Fruit fly (Drosophila melanogaster): ENCODE measurements around the gene CG31522.

Gene CG31522

DNA sequence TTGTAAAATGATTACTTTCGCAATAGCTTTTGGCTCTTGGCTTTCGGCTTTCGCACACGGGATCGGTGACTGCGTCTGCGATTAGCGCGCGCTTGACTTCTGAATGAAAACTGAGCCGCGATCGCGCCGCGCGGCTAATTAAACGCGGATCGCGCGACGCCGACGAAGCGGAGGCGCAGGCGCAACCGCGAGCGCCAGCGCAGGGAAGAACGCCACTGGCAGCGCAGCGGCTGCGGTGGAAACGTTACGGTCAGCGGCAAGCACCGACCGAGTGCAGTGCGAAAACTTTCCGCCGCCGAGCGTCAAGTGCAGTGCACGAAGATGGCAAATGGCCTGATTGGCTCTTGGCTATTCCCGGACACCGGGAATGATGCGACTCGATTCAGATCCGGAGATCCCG is at the start of gene CG31522:
TSS of gene CG31522 (minus strand) at position 101 of the 400 bp plus-strand sequence.
- no peak for TF ChIP-seq CG8478 (optimal IDR thresholded peaks at IDR 0.05)
- no peak for TF ChIP-seq CTCF (optimal IDR thresholded peaks at IDR 0.05)

DNA sequence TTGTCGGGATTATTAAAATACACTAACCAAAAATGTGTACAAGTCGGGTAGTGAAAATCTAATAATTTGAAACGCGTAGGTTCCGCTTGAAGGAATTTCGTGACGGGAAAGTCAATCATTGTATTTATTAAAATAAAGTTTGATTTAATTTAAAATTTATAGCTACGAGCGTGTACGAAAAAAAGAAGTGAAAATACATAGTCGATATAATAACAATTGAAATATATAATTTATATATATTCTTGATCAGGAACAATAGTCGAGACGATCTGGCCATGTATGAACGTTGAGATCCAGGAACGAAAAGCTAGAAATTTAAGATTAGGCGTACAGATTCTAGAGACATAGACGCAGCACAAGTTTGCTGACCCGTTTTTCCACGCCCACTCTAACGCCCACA is 43.6 kb upstream of the CG31522 start, which contains the start of gene CG34425:
TSS of gene CG34425 (minus strand) at position 101 of the 400 bp plus-strand sequence.
- TF ChIP-seq CTCF (optimal IDR thresholded peaks at IDR 0.05) = no peak
- no peak for TF ChIP-seq CG8478 (optimal IDR thresholded peaks at IDR 0.05)

DNA sequence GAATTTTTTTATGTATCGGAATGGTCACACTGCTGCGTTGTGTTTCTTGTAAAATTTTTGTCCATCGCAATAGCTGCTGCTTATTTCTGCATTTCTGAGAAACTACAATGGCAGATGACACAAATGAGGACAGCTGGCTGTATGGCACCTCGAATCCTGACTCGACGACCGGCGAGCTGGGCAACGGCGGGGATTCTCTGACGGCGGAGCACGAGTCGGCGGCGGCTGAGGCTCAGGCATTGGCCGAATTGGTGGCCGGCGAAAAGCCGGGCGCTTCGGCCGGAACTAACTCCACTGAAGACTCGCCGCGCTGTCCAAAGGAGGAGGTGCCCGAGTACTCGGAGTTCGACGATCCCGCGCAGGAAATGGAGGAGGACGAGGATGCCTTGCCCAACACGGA is 22.3 kb upstream of the CG31522 start, which contains the start of gene Fip1:
TSS of gene Fip1 (plus strand) at position 10 of the 400 bp plus-strand sequence.
- TF ChIP-seq CTCF (optimal IDR thresholded peaks at IDR 0.05) (no peak), CG8478 (optimal IDR thresholded peaks at IDR 0.05) (no peak)

DNA sequence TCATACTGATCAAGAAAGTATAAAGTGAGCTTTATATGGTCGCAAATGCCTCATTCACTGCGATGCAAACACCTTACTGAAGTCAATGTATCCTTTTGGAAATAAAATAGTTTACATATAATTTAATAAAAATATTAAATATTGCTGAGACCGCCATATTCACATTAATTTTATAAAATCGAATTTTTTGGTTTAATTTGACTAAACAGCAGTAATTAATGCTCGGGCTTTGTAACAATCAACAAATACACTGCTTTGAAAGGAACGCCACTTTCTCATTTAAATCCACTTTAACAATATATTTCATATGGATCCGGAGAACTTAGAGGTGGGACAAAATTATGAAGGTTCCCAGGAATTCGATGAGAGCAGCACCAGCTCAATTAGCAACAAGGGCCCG is 17.8 kb upstream of the CG31522 start, which contains the start of gene sac:
TSS of gene sac (plus strand) at position 301 of the 400 bp plus-strand sequence.
- no peak for TF ChIP-seq CTCF (optimal IDR thresholded peaks at IDR 0.05)

DNA sequence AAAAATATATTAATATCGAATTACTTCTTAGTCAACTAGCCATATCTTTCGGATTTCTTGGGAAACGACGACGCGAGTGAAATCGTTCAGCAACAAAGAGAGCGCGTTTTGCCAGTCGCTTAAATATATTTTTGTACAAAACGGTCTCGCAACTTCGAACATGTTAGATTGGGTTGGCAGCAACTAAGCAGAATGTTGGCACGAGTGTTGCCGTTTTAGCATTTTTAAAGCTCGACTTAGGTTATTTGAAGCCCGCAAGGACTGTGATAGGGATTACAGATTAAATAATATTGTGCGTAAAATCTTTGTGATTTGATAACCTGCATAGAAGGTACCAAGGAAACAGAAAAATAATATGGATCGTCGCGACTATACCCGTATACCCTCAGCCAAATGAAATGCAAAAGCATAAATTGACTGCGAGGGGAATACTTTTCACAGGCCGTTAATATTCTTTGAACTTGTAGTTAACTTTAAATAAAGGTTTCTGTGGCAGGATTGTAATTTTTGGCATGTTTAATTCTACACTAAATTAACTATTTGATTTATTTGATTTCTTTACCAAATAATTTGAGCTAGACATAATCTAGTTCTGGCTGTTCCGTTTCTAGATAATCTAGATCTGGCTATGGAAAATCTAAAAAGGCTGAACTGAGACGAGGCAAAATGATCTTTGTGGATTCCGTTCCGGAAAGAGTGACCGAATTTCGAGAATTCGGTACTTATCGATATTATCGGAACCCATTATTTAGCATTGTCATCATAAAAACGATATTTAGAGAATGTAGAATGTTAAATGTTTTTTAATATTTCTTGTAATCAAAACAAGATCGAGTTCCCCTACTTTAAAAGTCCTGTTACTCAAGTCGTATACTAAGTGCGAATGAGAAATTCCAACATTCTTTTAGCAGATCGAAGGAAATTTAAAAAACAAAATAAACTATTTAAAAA is 16.6 kb upstream of the CG31522 start, which contains the start of gene CG31523:
TSS of gene CG31523 (minus strand) at position 170 of the 951 bp plus-strand sequence.
- TF ChIP-seq CG8478 (optimal IDR thresholded peaks at IDR 0.05) (no peak), CTCF (optimal IDR thresholded peaks at IDR 0.05) (peak in 1 of 2 experiments; percentile 28)

DNA sequence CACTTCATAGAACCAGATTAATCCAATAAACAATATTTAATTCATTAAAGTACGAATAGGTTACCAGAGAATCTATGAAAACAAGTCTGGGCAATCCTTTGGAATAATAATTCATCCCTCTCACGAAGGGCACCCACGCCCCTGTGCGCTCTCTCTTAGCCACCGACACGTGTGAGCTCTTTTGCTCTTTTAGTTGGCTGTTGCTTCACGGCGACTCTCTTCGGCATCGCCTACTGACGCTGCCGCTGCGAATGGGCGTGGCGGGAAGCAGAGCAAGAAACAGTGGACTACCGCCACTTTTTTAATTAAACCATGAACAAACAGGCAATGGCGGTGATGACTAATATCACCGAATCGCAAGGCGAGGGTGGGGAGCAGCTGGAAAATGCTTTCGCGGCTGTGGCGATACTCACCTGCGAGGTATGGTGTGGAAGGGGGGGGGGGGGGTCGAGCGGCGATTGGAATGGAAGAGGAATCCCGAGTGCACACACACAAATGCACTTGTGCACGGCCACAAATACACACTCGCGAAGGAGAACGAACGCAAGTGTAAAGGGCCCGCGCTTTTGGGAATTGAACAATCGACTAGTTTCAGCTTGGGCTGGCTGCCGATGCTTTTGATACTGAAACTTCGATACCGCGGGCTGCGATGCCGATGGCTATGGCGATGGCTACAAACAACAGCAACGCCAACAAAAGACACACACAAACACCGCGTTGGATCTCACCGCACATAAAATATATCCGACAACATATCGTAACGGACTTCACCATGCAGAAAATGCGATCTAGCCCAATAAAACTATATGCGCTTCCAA is 15.7 kb upstream of the CG31522 start:
- TF ChIP-seq CG8478 (optimal IDR thresholded peaks at IDR 0.05) (no peak), CTCF (optimal IDR thresholded peaks at IDR 0.05) (no peak)

DNA sequence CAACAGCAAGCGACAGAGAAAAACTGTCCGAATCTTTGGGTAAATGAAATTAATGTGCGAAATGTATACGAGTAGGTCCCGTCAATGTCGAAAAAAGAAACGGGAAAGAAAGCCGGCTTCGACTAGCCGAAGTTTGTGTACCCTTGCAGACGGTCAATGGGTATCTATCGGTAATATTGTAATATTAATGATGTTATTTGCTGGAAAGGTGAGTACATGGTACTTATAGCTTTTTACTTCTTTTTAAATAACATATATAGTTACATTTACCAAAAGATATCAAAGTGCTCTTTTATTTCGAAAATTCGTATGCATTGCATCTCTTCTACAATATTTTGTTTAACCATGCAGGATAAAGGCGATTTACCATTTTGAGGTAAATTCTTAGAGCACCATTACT is 13.3 kb upstream of the CG31522 start:
- no peak for TF ChIP-seq CTCF (optimal IDR thresholded peaks at IDR 0.05)

DNA sequence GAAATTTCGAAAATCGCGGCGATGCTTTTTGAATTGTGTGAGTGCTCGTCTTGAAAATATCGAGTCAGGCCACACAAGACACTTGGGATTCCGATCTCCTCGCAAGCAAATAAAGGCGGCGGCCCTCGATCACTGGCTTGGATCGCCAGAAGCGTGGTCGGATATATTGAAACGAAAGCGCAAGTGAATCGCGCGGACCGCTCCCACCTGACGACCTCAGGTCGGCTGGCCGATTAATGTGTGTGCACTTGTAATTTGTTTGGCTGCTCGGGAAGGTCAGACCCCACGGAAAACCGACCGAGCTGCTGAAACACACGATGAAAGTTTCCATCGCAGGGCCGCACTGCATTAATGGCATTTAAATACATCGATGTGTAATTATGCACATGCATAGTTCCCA is 12.7 kb upstream of the CG31522 start:
- TF ChIP-seq CTCF (optimal IDR thresholded peaks at IDR 0.05) = no peak
- no peak for TF ChIP-seq CG8478 (optimal IDR thresholded peaks at IDR 0.05)

DNA sequence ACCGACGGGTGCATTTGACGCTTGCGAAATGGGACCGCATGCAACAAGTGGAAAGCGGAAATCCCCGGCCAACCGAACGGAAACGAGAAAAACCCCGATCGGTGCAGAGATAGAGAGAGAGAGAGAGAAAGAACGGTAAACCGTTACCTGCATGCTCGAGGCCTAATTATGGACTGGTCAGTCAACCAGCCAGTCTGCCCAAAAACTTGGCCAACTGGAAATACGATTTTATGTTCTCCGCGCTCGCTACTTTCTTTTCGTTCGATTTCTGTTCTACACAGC is 10.0 kb upstream of the CG31522 start:
- TF ChIP-seq CG8478 (optimal IDR thresholded peaks at IDR 0.05) (no peak), CTCF (optimal IDR thresholded peaks at IDR 0.05) (no peak)

DNA sequence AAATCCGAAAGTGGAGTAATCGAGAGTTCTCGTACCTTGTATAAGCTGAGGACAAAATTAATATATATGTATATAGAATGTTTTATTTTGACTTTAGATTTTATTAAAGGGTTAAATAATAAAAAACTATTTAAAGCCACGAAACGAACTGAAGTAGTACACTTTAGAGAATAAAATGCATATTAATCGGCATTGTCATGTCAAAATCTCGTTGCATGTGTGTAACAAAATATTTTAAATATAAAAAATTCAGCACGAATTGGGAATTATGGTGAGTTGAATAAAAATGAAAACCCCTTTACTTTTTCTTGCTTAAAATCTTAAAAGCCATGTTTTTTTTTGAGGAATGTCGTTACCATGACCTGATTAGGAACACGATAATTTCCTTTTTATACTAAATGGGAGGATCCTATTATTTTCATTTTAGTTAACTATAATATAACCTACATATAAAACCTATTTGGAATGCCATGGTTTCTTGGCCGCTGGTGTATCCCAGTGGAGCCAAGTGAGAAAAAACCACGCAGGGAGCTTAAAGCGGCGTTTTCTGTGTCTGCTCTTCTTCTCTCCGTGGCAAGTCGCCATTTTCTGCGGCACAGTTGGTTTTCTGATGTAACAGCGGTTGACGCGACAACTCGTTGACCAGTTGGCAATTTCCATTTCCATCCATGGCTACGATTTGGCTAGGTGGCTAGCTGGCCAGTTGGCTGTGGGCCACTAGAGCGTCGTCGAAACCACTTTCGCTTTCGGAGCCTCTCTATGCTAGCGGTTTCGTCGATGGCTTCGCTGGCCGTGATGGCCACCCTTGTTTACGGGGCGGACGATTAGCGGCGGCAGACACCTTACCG is 9.4 kb upstream of the CG31522 start:
- no peak for TF ChIP-seq CTCF (optimal IDR thresholded peaks at IDR 0.05)
- TF ChIP-seq CG8478 (optimal IDR thresholded peaks at IDR 0.05) = no peak

DNA sequence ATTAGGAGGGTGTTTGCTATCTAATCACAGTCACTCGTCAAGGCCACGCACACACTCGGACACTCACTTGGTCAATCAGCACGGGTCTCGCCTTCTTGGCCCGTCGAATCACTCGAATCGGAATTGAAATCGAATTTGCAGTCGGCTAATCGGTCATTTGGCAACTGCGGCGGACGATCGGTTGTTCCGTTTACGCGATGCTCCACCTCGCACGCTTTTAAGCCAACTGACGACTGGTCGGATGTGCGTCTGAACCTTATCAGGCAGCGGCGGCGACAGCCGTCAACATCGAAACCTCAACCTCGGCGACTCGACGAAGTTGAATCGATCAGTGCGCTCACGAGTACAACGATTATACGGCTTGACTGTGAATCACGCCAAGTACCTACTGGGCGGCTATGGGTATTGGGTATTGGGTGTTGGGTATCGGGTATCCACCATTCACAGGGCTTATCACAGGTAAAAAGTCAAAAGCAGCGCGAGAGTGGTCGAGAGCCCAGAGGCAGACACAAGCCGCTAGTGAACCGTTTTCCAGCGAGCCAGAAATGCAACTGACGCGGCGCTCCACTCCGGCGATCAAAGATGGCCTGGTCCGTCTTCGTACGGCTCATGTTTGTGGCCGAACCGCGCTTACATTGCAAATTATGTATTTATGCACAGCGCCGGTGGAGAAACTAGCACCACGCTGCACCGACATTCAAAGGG is 8.5 kb upstream of the CG31522 start:
- no peak for TF ChIP-seq CTCF (optimal IDR thresholded peaks at IDR 0.05)
- no peak for TF ChIP-seq CG8478 (optimal IDR thresholded peaks at IDR 0.05)

DNA sequence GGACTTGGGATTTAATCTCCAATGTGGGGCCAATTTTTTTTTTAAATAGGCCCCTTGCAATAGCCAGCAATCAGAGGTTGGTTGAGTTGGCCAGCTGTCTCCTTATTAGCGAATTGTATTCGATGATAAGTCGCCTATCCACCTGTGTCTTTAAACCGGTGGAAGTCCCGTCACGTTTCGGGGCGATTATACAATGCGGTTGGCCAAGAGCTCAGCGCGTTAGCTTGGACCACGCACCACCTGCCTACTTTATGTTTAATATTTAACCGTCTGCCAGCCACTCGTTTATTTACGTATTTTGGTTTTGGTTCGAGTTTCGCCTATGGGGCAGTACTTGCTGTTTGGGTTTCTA is 8.0 kb upstream of the CG31522 start:
- TF ChIP-seq CG8478 (optimal IDR thresholded peaks at IDR 0.05) = no peak
- no peak for TF ChIP-seq CTCF (optimal IDR thresholded peaks at IDR 0.05)

DNA sequence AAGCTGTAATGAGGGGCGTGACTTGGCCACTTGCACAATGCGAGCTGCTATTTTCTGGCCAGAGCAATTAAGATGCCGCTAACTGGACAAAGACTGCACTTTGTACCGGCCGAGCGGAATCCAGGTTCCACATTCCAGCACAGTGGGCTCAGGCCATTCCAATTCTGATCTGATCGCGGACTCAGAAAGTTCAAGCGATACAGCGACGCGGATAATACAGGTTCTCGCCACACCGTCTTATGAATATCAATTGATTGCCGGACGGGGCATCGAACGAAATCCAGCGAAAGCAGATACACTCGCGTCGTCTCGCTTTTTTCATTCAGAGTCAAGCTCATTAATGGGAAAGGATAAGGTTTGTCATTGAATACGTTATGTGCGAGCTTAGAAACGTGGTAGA is 6.2 kb upstream of the CG31522 start:
- TF ChIP-seq CG8478 (optimal IDR thresholded peaks at IDR 0.05) (no peak), CTCF (optimal IDR thresholded peaks at IDR 0.05) (no peak)

DNA sequence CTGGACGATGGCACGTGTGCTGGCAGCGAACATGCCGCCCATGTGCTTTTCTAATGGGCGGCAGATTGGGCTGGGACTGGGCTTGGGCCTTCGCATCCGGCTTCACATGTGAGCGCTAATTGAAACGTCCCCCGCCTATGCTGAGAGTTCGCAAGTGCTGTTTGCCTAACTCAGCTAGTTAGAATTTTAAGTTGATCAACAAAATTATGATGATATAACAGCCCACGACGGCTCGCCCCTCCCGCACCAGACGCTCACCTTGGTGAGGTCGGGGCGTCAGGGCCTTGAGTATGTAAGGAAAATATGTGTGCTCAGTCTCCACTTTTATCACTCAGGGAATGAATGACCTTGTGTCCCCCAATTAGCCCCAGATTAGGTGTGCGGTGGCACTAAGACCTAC is 4.2 kb upstream of the CG31522 start:
- TF ChIP-seq CTCF (optimal IDR thresholded peaks at IDR 0.05) (no peak), CG8478 (optimal IDR thresholded peaks at IDR 0.05) (no peak)

All from S2 (cell line).